Fruit fly (Drosophila melanogaster): ENCODE data around the gene CG14401.
A peak's percentile ranks its signal among the peaks of the same experiment; 100 is the strongest.

The CG14401 gene

DNA sequence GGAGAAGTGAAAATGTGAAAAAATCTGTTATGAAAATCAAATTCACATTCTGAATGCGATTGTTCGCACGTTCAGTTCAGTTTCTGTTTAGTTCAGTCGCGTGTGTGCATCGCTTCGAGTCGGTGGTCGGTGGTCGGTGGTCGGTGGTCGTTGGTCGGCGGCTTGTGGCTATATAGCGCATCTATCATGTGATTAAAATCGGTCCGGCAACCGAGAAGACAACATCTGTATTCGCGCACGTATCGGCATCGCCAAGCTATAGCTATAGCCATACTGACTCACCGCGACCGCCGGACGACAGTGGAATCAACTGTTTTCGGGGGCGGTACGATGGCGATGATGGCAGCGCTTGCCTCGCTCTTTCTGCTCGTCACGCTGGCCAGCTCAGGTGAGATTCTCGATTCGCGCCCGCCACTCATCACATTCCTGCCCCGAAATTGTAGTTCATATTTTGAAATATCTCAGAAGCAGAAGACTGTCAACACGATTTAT is at the start of gene CG14401:
Gene CG14401 (plus strand): TSS at position 51 of the 492 bp plus-strand sequence.
- no peak for TF ChIP-seq pan (optimal IDR thresholded peaks at IDR 0.05)
- no peak for TF ChIP-seq lola (GFP tag; optimal IDR thresholded peaks at IDR 0.05)
- no peak for TF ChIP-seq Myc (optimal IDR thresholded peaks at IDR 0.05)

- no peak for TF ChIP-seq usp (GFP tag; optimal IDR thresholded peaks at IDR 0.05)
- no peak for TF ChIP-seq tai (GFP tag; optimal IDR thresholded peaks at IDR 0.05)
- TF ChIP-seq Dfd (GFP tag; optimal IDR thresholded peaks at IDR 0.05) = no peak
- no peak for TF ChIP-seq CrebA (GFP tag; optimal IDR thresholded peaks at IDR 0.05; ENCODE audit: borderline replicate concordance)
- TF ChIP-seq CG9705 (GFP tag; optimal IDR thresholded peaks at IDR 0.05) = no peak
- TF ChIP-seq Hr83 (GFP tag; optimal IDR thresholded peaks at IDR 0.05; ENCODE audit: poor library complexity, severe bottlenecking) = no peak
- no peak for TF ChIP-seq psq (GFP tag; optimal IDR thresholded peaks at IDR 0.05)
- no peak for TF ChIP-seq Rel (GFP tag; optimal IDR thresholded peaks at IDR 0.05)
- TF ChIP-seq Rel (tag; optimal IDR thresholded peaks at IDR 0.05) = no peak
- TF ChIP-seq Jra (GFP tag; optimal IDR thresholded peaks at IDR 0.05) = no peak
- no peak for TF ChIP-seq HLH106 (tag; optimal IDR thresholded peaks at IDR 0.05)
- no peak for TF ChIP-seq h (GFP tag; optimal IDR thresholded peaks at IDR 0.05)
- no peak for TF ChIP-seq GATAd (GFP tag; optimal IDR thresholded peaks at IDR 0.05)
- TF ChIP-seq pan (optimal IDR thresholded peaks at IDR 0.05) = no peak
Observed at dm6 chr2L:20820767-20821166, 48.9 kb upstream of the CG14401 start, which contains the start of gene CheB38c. CheB38c (minus strand) TSS chr2L:20820867.

DNA sequence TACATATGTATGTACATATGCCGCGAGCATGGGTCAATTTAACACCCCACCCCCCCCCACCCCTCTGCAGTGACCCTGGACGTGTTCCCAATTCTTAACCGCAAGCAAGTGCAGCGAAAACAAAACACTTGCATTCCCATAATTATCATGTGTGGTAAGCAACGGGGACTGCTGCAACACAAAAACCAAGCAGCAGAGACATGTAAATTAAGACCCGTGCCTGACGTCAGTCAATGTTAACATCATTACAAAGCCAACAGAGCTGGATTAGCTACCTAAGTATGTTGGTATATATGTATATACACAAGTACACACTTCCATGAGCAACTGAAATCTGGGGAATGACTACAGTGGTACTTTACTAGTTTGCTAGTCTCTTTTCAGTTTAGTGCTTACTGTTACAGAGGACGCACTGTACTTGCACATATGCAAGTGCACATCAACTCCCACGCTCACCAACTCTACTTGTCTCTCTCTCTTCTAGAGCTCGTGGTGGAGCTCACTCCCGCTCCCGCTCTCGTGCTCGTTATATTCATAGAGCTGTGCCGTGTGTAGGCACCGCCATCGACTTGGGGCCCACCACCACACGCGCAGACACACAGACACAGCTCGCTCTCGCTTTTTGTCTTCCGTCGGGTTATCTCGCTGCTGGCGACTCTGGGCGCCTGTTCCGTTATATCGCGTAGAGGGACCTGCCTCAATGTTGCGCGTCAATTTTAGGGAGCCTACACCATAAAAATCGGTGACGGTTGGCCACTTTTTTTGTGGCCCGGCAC is 48.2 kb upstream of the CG14401 start:
- peak; percentile 69 to 87 for TF ChIP-seq dl (GFP tag; optimal IDR thresholded peaks at IDR 0.05; ENCODE audit: insufficient read depth in 1 of 2, partially characterized antibody in 2 of 2)
- TF ChIP-seq N (GFP tag; optimal IDR thresholded peaks at IDR 0.05) = no peak
- TF ChIP-seq ey (GFP tag; optimal IDR thresholded peaks at IDR 0.05) = no peak
- no peak for TF ChIP-seq Dfd (GFP tag; optimal IDR thresholded peaks at IDR 0.05)
- TF ChIP-seq HLH106 (tag; optimal IDR thresholded peaks at IDR 0.05) = no peak
- TF ChIP-seq Rel (GFP tag; optimal IDR thresholded peaks at IDR 0.05) = no peak
- TF ChIP-seq Rel (tag; optimal IDR thresholded peaks at IDR 0.05) = peak; percentile 26
- TF ChIP-seq Dif (GFP tag; optimal IDR thresholded peaks at IDR 0.05; ENCODE audit: partially characterized antibody) = peak; percentile 80
- no peak for TF ChIP-seq CrebA (GFP tag; optimal IDR thresholded peaks at IDR 0.05; ENCODE audit: borderline replicate concordance)
- no peak for TF ChIP-seq Hnf4 (GFP tag; optimal IDR thresholded peaks at IDR 0.05)
- TF ChIP-seq CG32264 (GFP tag; optimal IDR thresholded peaks at IDR 0.05) = no peak
- no peak for TF ChIP-seq GATAd (GFP tag; optimal IDR thresholded peaks at IDR 0.05)
- TF ChIP-seq sv (GFP tag; optimal IDR thresholded peaks at IDR 0.05) = no peak
- TF ChIP-seq Vsx2 (GFP tag; optimal IDR thresholded peaks at IDR 0.05; ENCODE audit: partially characterized antibody) = peak; percentile 71
- no peak for TF ChIP-seq CG9705 (GFP tag; optimal IDR thresholded peaks at IDR 0.05)
- no peak for TF ChIP-seq rgr (GFP tag; optimal IDR thresholded peaks at IDR 0.05)
- peak; percentile 8 for TF ChIP-seq h (GFP tag; optimal IDR thresholded peaks at IDR 0.05)
- TF ChIP-seq OdsH (GFP tag; optimal IDR thresholded peaks at IDR 0.05) = no peak
- TF ChIP-seq dsf (GFP tag; optimal IDR thresholded peaks at IDR 0.05; ENCODE audit: borderline replicate concordance) = no peak
- TF ChIP-seq usp (GFP tag; optimal IDR thresholded peaks at IDR 0.05) = no peak
- TF ChIP-seq Myc (optimal IDR thresholded peaks at IDR 0.05) = no peak
- TF ChIP-seq woc (GFP tag; optimal IDR thresholded peaks at IDR 0.05) = no peak
- peak; percentile 3 for TF ChIP-seq psq (GFP tag; optimal IDR thresholded peaks at IDR 0.05)
- no peak for TF ChIP-seq Sp1 (GFP tag; optimal IDR thresholded peaks at IDR 0.05)

DNA sequence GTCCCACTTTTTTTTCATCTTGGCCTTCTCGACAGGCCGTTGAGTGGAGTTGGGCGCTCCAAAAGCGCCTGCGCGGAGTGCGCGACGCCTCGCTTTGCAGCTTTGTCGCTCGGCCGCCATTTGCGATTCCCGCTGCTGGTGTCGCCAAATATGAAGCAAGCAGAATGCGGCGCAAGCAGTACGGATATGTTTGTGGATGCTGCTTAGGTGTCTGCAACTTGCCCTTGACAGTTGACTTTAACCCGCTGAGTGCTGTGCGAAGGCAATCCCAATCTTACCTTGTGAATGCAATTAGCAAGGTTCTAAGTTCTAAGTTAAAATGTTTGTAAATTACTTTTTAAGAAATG is 47.7 kb upstream of the CG14401 start:
- peak; percentile 10 for TF ChIP-seq N (GFP tag; optimal IDR thresholded peaks at IDR 0.05)
- TF ChIP-seq Myc (optimal IDR thresholded peaks at IDR 0.05) = no peak
- no peak for TF ChIP-seq dsf (GFP tag; optimal IDR thresholded peaks at IDR 0.05; ENCODE audit: borderline replicate concordance)
- TF ChIP-seq psq (GFP tag; optimal IDR thresholded peaks at IDR 0.05) = no peak

dm6 chr2L:20822489-20823195 is 47.0 kb upstream of the CG14401 start, which contains the start of gene CG9331:
CG9331 (plus strand) TSS chr2L:20822828.
- TF ChIP-seq sv (GFP tag; optimal IDR thresholded peaks at IDR 0.05) (no peak), woc (GFP tag; optimal IDR thresholded peaks at IDR 0.05) (peak; percentile 5), Hr78 (GFP tag; optimal IDR thresholded peaks at IDR 0.05) (no peak), usp (GFP tag; optimal IDR thresholded peaks at IDR 0.05) (no peak), Hr83 (GFP tag; optimal IDR thresholded peaks at IDR 0.05; ENCODE audit: poor library complexity, severe bottlenecking) (no peak), Abd-B (GFP tag; optimal IDR thresholded peaks at IDR 0.05) (no peak), jim (GFP tag; optimal IDR thresholded peaks at IDR 0.05) (no peak), fru (GFP tag; optimal IDR thresholded peaks at IDR 0.05) (no peak), psq (GFP tag; optimal IDR thresholded peaks at IDR 0.05) (peak; percentile 14), dl (GFP tag; optimal IDR thresholded peaks at IDR 0.05; ENCODE audit: insufficient read depth in 1 of 2, partially characterized antibody in 2 of 2) (peak in 1 of 2 experiments; percentile 59), h (GFP tag; optimal IDR thresholded peaks at IDR 0.05) (no peak), N (GFP tag; optimal IDR thresholded peaks at IDR 0.05) (no peak), Mio (GFP tag; optimal IDR thresholded peaks at IDR 0.05) (no peak), rgr (GFP tag; optimal IDR thresholded peaks at IDR 0.05) (no peak), brk (GFP tag; optimal IDR thresholded peaks at IDR 0.05) (no peak), tai (GFP tag; optimal IDR thresholded peaks at IDR 0.05) (no peak), Vsx2 (GFP tag; optimal IDR thresholded peaks at IDR 0.05; ENCODE audit: partially characterized antibody) (peak; percentile 53), GATAd (GFP tag; optimal IDR thresholded peaks at IDR 0.05) (no peak), Myc (optimal IDR thresholded peaks at IDR 0.05) (no peak), dsf (GFP tag; optimal IDR thresholded peaks at IDR 0.05; ENCODE audit: borderline replicate concordance) (no peak), lola (GFP tag; optimal IDR thresholded peaks at IDR 0.05) (no peak), ey (GFP tag; optimal IDR thresholded peaks at IDR 0.05) (no peak), br (GFP tag; optimal IDR thresholded peaks at IDR 0.05) (no peak), CG32264 (GFP tag; optimal IDR thresholded peaks at IDR 0.05) (no peak)

Data from whole organism, wandering third instar larva.